Fruit fly (Drosophila melanogaster): ENCODE measurements around the gene tHMG1.

The tHMG1 gene

DNA sequence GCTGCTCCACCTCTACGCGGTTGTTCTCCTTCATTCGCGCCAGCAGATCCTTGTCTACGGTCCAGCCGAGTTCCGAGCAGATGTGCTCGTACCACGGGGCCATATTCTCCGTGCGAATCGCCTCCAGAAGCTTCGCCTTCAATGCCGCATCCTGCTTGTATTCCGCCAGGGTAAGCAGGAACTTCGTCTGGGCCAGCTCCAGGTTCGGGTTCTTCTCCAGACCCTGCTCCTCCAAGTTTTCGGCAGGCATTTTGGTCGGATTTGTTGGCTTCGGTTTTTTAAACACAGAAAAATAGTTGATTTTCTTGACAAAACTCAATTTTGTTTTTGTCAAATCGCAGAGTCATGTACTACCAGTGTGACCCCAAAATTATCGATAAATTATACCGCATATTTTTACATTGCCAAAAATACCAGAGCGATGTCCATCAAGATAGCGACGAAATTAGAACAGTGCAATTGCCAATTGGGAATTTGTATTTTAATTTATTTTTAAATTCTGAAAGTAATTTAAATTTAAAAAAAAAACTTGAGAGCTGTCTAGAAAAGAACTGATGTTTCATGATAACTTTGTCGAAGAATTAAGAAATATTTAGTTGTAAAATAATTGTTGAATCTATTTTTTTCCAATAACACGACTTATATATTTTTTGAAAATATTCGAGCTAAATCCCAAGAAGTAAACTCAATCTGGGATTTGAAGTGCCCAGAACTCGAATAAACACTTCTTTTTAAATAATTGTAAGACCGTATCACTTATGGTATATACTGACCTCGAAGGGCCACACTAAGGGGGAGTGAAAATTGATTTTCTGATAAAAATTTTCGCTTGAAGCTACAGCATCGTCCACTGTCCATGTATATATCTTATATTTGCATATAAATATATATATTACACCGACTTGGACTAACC, 29.7 kb upstream of the tHMG1 start, which contains the start of the genes Rpn7 and AP-2mu (continued):
- TF ChIP-seq CG7368 (GFP tag; optimal IDR thresholded peaks at IDR 0.05) = no peak
- TF ChIP-seq CG11294 (GFP tag; IDR thresholded peaks at IDR 0.05) = no peak
- TF ChIP-seq eg (GFP tag; IDR thresholded peaks at IDR 0.05) = no peak
- no peak for TF ChIP-seq dsx (GFP tag; optimal IDR thresholded peaks at IDR 0.05; ENCODE audit: poor library complexity, severe bottlenecking)
- no peak for TF ChIP-seq cyc (GFP tag; optimal IDR thresholded peaks at IDR 0.05)
- TF ChIP-seq CG8319 (GFP tag; optimal IDR thresholded peaks at IDR 0.05) = no peak
- TF ChIP-seq CG8632 (GFP tag; optimal IDR thresholded peaks at IDR 0.05) = no peak

DNA sequence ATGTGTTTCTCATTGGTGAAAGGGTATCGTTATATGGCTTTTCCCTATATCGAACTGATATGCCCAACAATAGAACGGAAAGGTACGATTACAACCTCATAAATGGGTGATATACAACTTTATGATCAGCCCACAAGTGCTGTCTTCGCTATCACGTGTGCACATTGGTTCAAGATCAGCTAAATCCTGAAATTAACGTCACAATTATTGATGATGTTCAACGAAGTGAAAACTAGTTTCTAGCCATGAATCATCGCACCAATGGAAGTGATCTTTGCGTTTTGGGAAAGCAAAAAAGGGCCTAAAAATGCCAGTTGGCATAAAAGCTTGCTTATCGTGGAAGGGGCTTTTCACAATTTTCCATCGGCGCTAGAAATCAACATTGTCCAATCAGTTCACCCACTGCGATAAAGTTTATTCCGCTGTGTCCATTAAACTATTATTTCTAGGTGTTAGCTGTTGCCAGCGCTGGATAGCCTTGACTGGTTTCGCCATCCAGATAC, 27.0 kb upstream of the tHMG1 start, which contains the start of gene CG7054:
Gene CG7054 (plus strand): TSS at position 375 of the 503 bp plus-strand sequence.
- TF ChIP-seq Eip78C (GFP tag) (peak; percentile 76), Sox14 (GFP tag; optimal IDR thresholded peaks at IDR 0.05) (peak; percentile 19), Eip75B (GFP tag; optimal IDR thresholded peaks at IDR 0.05) (no peak), Gug (GFP tag; IDR thresholded peaks at IDR 0.05) (0 out of 2 replicates have a peak, but pooled peaks have one; percentile 13), esn (GFP tag; optimal IDR thresholded peaks at IDR 0.05) (peak; percentile 40)

DNA sequence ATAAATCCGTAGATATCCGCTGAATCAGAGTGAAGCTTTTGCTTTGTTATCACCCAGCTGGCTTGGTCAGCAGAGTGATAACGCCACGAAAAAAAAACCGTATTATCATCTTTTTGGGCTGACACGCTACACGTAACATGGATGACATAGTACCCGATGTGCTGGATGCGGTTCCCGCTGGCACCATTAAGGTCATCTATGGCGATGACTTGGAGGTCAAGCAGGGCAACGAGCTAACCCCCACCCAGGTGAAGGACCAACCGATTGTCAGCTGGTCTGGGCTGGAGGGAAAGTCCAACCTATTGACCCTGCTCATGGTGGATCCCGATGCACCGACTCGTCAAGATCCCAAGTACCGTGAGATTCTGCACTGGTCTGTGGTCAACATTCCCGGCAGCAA, 26.5 kb upstream of the tHMG1 start:
- TF ChIP-seq vri (GFP tag; optimal IDR thresholded peaks at IDR 0.05) = peak; percentile 32
- no peak for TF ChIP-seq CG3919 (GFP tag; optimal IDR thresholded peaks at IDR 0.05)
- no peak for TF ChIP-seq esn (GFP tag; optimal IDR thresholded peaks at IDR 0.05)
- no peak for TF ChIP-seq Gug (GFP tag; IDR thresholded peaks at IDR 0.05)
- no peak for TF ChIP-seq Eip78C (GFP tag)
- TF ChIP-seq svp (GFP tag) = peak; percentile 97
- TF ChIP-seq lz (GFP tag; optimal IDR thresholded peaks at IDR 0.05) = no peak
- TF ChIP-seq cyc (GFP tag; optimal IDR thresholded peaks at IDR 0.05) = no peak
- no peak for TF ChIP-seq Eip93F (GFP tag; optimal IDR thresholded peaks at IDR 0.05)
- TF ChIP-seq pdm3 (GFP tag; optimal IDR thresholded peaks at IDR 0.05) = no peak
- TF ChIP-seq OdsH (GFP tag; optimal IDR thresholded peaks at IDR 0.05) = no peak
- no peak for TF ChIP-seq Smox (GFP tag; optimal IDR thresholded peaks at IDR 0.05)

DNA sequence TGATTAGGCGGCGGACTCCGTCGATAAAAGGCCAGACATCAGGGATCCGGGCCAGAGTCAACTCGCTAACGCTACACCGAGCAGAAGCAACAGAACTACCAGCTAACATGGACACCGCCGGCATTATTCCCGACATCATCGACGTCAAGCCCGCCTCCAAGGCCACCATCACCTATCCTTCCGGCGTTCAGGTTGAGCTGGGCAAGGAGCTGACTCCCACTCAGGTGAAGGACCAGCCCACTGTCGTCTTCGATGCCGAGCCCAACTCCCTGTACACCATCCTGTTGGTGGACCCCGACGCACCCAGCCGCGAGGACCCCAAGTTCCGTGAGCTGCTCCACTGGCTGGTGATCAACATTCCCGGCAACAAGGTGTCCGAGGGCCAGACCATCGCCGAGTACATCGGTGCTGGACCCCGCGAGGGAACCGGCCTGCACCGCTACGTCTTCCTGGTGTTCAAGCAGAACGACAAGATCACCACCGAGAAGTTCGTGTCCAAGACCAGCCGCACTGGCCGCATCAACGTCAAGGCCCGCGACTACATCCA, 25.6 kb upstream of the tHMG1 start, which contains the start of gene Pebp1:
Gene Pebp1 (plus strand): TSS at position 51 of the 547 bp plus-strand sequence.
- TF ChIP-seq CG16779 (tag; optimal IDR thresholded peaks at IDR 0.05) (no peak), fd59A (GFP tag; optimal IDR thresholded peaks at IDR 0.05) (no peak), CG6808 (GFP tag; optimal IDR thresholded peaks at IDR 0.05) (no peak), CG6854 (GFP tag; optimal IDR thresholded peaks at IDR 0.05) (no peak), Ets21C (GFP tag; optimal IDR thresholded peaks at IDR 0.05) (no peak), eg (GFP tag; IDR thresholded peaks at IDR 0.05) (no peak), acj6 (GFP tag; optimal IDR thresholded peaks at IDR 0.05) (no peak), Lpt (GFP tag; optimal IDR thresholded peaks at IDR 0.05) (no peak), Ets96B (tag; optimal IDR thresholded peaks at IDR 0.05) (no peak), achi (GFP tag; optimal IDR thresholded peaks at IDR 0.05) (no peak), Hr39 (GFP tag; optimal IDR thresholded peaks at IDR 0.05) (no peak), topi (GFP tag; optimal IDR thresholded peaks at IDR 0.05) (no peak), CG34406 (GFP tag; optimal IDR thresholded peaks at IDR 0.05) (no peak), CG3919 (GFP tag; optimal IDR thresholded peaks at IDR 0.05) (no peak)
